Fruit fly (Drosophila melanogaster) Kc167 (cell line): ENCODE results near the gene amrt.

ENCODE experiments used
- Myc ChIP-seq: fragments of >200 bp; optimal IDR thresholded peaks from 2 replicates; lab custom pipeline; 2017; ENCODE audit warnings: missing external identifiers
- Sin3A ChIP-seq: fragments of >200 bp; optimal IDR thresholded peaks from 2 replicates; lab custom pipeline; 2018; ENCODE audit warnings: missing external identifiers
- h ChIP-seq: fragments of >200 bp; optimal IDR thresholded peaks from 3 replicates; lab custom pipeline; 2018; ENCODE audit warnings: missing external identifiers
- insv ChIP-seq: fragments of >200 bp; optimal IDR thresholded peaks from 3 replicates; lab custom pipeline; 2018; ENCODE audit warnings: missing external identifiers
- psq ChIP-seq: fragments of >200 bp; optimal IDR thresholded peaks from 2 replicates; lab custom pipeline; 2017; ENCODE audit warnings: missing external identifiers

DNA sequence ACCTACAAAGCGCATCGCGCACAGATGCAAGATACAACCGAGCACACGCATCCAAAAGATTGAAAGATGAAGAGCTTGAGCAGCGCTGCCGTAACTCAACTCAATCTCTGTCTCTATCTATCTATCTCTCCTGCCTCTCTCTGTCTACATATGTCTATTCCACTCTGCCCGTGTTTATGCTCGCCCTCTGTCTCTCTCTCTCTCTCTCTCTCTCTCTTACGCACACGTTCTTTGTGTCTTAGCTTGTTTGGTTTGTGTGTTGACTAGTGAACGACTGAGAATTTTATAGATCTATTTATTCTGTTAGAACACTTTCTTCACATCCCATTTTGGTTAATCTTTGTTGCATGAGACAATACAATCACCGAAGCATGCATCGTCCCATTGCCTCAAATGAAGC is 23.3 kb downstream of the amrt start:
- no peak for TF ChIP-seq Myc (lab: Kevin White, UChicago)
- no peak for TF ChIP-seq psq (lab: Kevin White, UChicago)
- TF ChIP-seq h (lab: Kevin White, UChicago) = no peak
- no peak for TF ChIP-seq Sin3A (lab: Kevin White, UChicago)
- no peak for TF ChIP-seq insv (lab: Kevin White, UChicago)
